Fruit fly (Drosophila melanogaster) S2 (cell line): ENCODE measurements around the gene Tim17a1.

Experiments
- CG8478 ChIP-seq: fragments of >200 bp; optimal IDR thresholded peaks from 2 replicates; lab custom pipeline; 2018
- CTCF ChIP-seq, 2 experiments: fragments of >200 bp; optimal IDR thresholded peaks; 2 replicates each; lab custom pipeline; 2018

- no peak for TF ChIP-seq CG8478 (lab: Kevin White, UChicago)
- TF ChIP-seq CTCF (optimal IDR thresholded peaks at IDR 0.05; lab: Kevin White, UChicago): no peak
These were observed 14.8 kb upstream of the Tim17a1 start for dm6 chr3R:12379249-12379648.
